Fruit fly (Drosophila melanogaster) whole organism, wandering third instar larva: ENCODE data around the gene CG12783.

Experiments used
- Abd-B ChIP-seq: fragments of >200 bp; optimal IDR thresholded peaks from 2 replicates; lab custom pipeline; 2017; ENCODE audit warnings: missing biosample characterization, missing genetic modification characterization
- CrebA ChIP-seq: fragments of 200-800 bp; sonication (Bioruptor generic); optimal IDR thresholded peaks from 2 replicates; lab custom pipeline; 2016; ENCODE audit warnings: missing biosample characterization, mild to moderate bottlenecking, missing genetic modification characterization, borderline replicate concordance
- Dif ChIP-seq: fragments of 200-275, 200-300 bp; sonication (Bioruptor generic); optimal IDR thresholded peaks from 2 replicates; lab custom pipeline; 2018; ENCODE audit warnings: missing biosample characterization, missing genetic modification characterization; ENCODE audit not compliant: partially characterized antibody
- GATAd ChIP-seq: sonication (Bioruptor generic); optimal IDR thresholded peaks from 2 replicates; lab custom pipeline; 2016; ENCODE audit warnings: missing biosample characterization, missing genetic modification characterization
- Hnf4 ChIP-seq: fragments of 200-800 bp; sonication (Bioruptor generic); optimal IDR thresholded peaks from 2 replicates; lab custom pipeline; 2016; ENCODE audit warnings: missing biosample characterization, mild to moderate bottlenecking, missing genetic modification characterization
- Hr78 ChIP-seq: fragments of >200 bp; optimal IDR thresholded peaks from 2 replicates; lab custom pipeline; 2017; ENCODE audit warnings: missing biosample characterization, missing genetic modification characterization
- Hr83 ChIP-seq: fragments of 200-300 bp; sonication (Bioruptor generic); optimal IDR thresholded peaks from 2 replicates; lab custom pipeline; 2016; ENCODE audit warnings: missing biosample characterization, mild to moderate bottlenecking, missing genetic modification characterization, moderate library complexity; ENCODE audit not compliant: poor library complexity, severe bottlenecking
- Jra ChIP-seq: sonication (Bioruptor generic); optimal IDR thresholded peaks from 2 replicates; lab custom pipeline; 2016; ENCODE audit warnings: missing biosample characterization, missing genetic modification characterization
- Mio ChIP-seq: sonication (Bioruptor generic); optimal IDR thresholded peaks from 2 replicates; lab custom pipeline; 2016; ENCODE audit warnings: missing biosample characterization, missing genetic modification characterization
- Myc ChIP-seq: fragments of >200 bp; optimal IDR thresholded peaks from 2 replicates; lab custom pipeline; 2017
- N ChIP-seq: fragments of >200 bp; optimal IDR thresholded peaks from 2 replicates; lab custom pipeline; 2018; ENCODE audit warnings: missing biosample characterization, missing external identifiers, missing genetic modification characterization
- Rel ChIP-seq, 2 experiments: fragments of 200-800 bp; sonication (Bioruptor generic) in 1 of 2; optimal IDR thresholded peaks; 2 replicates in 1 of 2; 3 replicates in 1 of 2; lab custom pipeline; 2016 to 2019; ENCODE audit warnings: mild to moderate bottlenecking in 2 of 2, missing biosample characterization in 2 of 2, missing genetic modification characterization in 2 of 2, moderate library complexity in 1 of 2
- Sp1 ChIP-seq: fragments of 200-800 bp; sonication (Bioruptor generic); optimal IDR thresholded peaks from 3 replicates; lab custom pipeline; 2019; ENCODE audit warnings: missing biosample characterization, mild to moderate bottlenecking, missing genetic modification characterization, moderate library complexity
- Vsx2 ChIP-seq: fragments of 200-300, 225-300 bp; sonication (Bioruptor generic); optimal IDR thresholded peaks from 2 replicates; lab custom pipeline; 2018; ENCODE audit warnings: missing biosample characterization, missing genetic modification characterization; ENCODE audit not compliant: partially characterized antibody
- brk ChIP-seq: fragments of 200-800 bp; sonication (Bioruptor generic); optimal IDR thresholded peaks from 2 replicates; lab custom pipeline; 2016; ENCODE audit warnings: missing biosample characterization, mild to moderate bottlenecking, missing genetic modification characterization
- dl ChIP-seq, 2 experiments: fragments of 175-275, 200-275 bp in 1 of 2; fragments of 200-275 bp in 1 of 2; sonication (Bioruptor generic); optimal IDR thresholded peaks; lab custom pipeline; 2018; ENCODE audit warnings: mild to moderate bottlenecking in 2 of 2, missing biosample characterization in 2 of 2, missing genetic modification characterization in 2 of 2, moderate library complexity in 2 of 2; ENCODE audit not compliant: partially characterized antibody in 2 of 2, insufficient read depth in 1 of 2
- dsf ChIP-seq: sonication (Bioruptor generic); optimal IDR thresholded peaks from 2 replicates; lab custom pipeline; 2016; ENCODE audit warnings: missing biosample characterization, missing genetic modification characterization, borderline replicate concordance
- ey ChIP-seq: fragments of 200-800 bp; sonication (Bioruptor generic); optimal IDR thresholded peaks from 2 replicates; lab custom pipeline; 2016; ENCODE audit warnings: missing biosample characterization, missing genetic modification characterization
- foxo ChIP-seq, 2 experiments: fragments of 200-800 bp; sonication (Bioruptor generic); optimal IDR thresholded peaks; 2 replicates in 1 of 2; 3 replicates in 1 of 2; lab custom pipeline; 2016 to 2017; ENCODE audit warnings: missing biosample characterization in 2 of 2, missing genetic modification characterization in 2 of 2
- fru ChIP-seq: fragments of 200-800 bp; sonication (Bioruptor generic); optimal IDR thresholded peaks from 3 replicates; lab custom pipeline; 2016; ENCODE audit warnings: missing biosample characterization, mild to moderate bottlenecking, missing genetic modification characterization
- h ChIP-seq: fragments of 200-800 bp; sonication (Bioruptor generic); optimal IDR thresholded peaks from 3 replicates; lab custom pipeline; 2016; ENCODE audit warnings: missing biosample characterization, mild to moderate bottlenecking, missing genetic modification characterization
- jim ChIP-seq: fragments of 175-275, 200-325 bp; sonication (Bioruptor generic); optimal IDR thresholded peaks from 2 replicates; lab custom pipeline; 2016; ENCODE audit warnings: missing biosample characterization, mild to moderate bottlenecking, missing genetic modification characterization
- lola ChIP-seq: fragments of >200 bp; optimal IDR thresholded peaks from 2 replicates; lab custom pipeline; 2017; ENCODE audit warnings: missing biosample characterization, missing genetic modification characterization
- pan ChIP-seq: fragments of >200 bp; optimal IDR thresholded peaks from 2 replicates; lab custom pipeline; 2017
- sage ChIP-seq: fragments of 200-800 bp; sonication (Bioruptor generic); optimal IDR thresholded peaks from 2 replicates; lab custom pipeline; 2016; ENCODE audit warnings: missing biosample characterization, mild to moderate bottlenecking, missing genetic modification characterization
- sv ChIP-seq: fragments of 200-800 bp; sonication (Bioruptor generic); optimal IDR thresholded peaks from 3 replicates; lab custom pipeline; 2016; ENCODE audit warnings: missing biosample characterization, missing genetic modification characterization
- tai ChIP-seq: sonication (Bioruptor generic); optimal IDR thresholded peaks from 2 replicates; lab custom pipeline; 2016; ENCODE audit warnings: missing biosample characterization, missing genetic modification characterization
- usp ChIP-seq: fragments of >200 bp; optimal IDR thresholded peaks from 2 replicates; lab custom pipeline; 2017; ENCODE audit warnings: missing biosample characterization, missing genetic modification characterization
- woc ChIP-seq: sonication (Bioruptor generic); optimal IDR thresholded peaks from 2 replicates; lab custom pipeline; 2016; ENCODE audit warnings: missing biosample characterization, mild to moderate bottlenecking, missing genetic modification characterization

CG12783 gene

dm6 chr3R:16615009-16615408, 1.8 kb upstream of the CG12783 start, which contains the start of gene CG17562:
TSS of gene CG17562 (plus strand) at chr3R:16615309.
- TF ChIP-seq N (GFP tag; lab: Kevin White, UChicago) (no peak), Hnf4 (GFP tag; lab: Kevin White, UChicago) (no peak), Hr83 (no peak), lola (no peak), sv (GFP tag; lab: Kevin White, UChicago) (no peak), foxo (GFP tag; optimal IDR thresholded peaks at IDR 0.05; lab: Kevin White, UChicago) (no peak), fru (GFP tag; lab: Kevin White, UChicago) (no peak), pan (lab: Kevin White, UChicago) (no peak), CrebA (no peak), Abd-B (GFP tag; lab: Kevin White, UChicago) (no peak), tai (GFP tag; lab: Kevin White, UChicago) (no peak), Hr78 (no peak), GATAd (GFP tag; lab: Kevin White, UChicago) (no peak), sage (GFP tag; lab: Kevin White, UChicago) (no peak), Mio (no peak), dsf (GFP tag; lab: Kevin White, UChicago) (no peak), h (GFP tag; lab: Kevin White, UChicago) (no peak)

- TF ChIP-seq fru (GFP tag; lab: Kevin White, UChicago) (no peak), Hr83 (peak; percentile 34), ey (GFP tag; lab: Kevin White, UChicago) (no peak), Jra (no peak), GATAd (GFP tag; lab: Kevin White, UChicago) (no peak)
Measured at dm6 chr3R:16614241-16614640, 1.0 kb upstream of the CG12783 start, which contains the start of gene CG10340. TSS of gene CG10340 (minus strand) at chr3R:16614391.

- TF ChIP-seq N (GFP tag; lab: Kevin White, UChicago), result peak; percentile 59
- no peak for TF ChIP-seq dsf (GFP tag; lab: Kevin White, UChicago)
- TF ChIP-seq fru (GFP tag; lab: Kevin White, UChicago), result peak; percentile 49
- TF ChIP-seq Abd-B (GFP tag; lab: Kevin White, UChicago), result no peak
- peak; percentile 42 for TF ChIP-seq Myc (lab: Kevin White, UChicago)
- no peak for TF ChIP-seq Hr78
Measured at dm6 chr3R:16611240-16611639, 2.0 kb downstream of the CG12783 start.

- TF ChIP-seq dsf (GFP tag; lab: Kevin White, UChicago) (no peak), fru (GFP tag; lab: Kevin White, UChicago) (no peak), brk (no peak), Sp1 (no peak), Rel (GFP tag; optimal IDR thresholded peaks at IDR 0.05; lab: Kevin White, UChicago) (no peak), Rel (tag; optimal IDR thresholded peaks at IDR 0.05; lab: Kevin White, UChicago) (no peak), Mio (no peak), woc (GFP tag; lab: Kevin White, UChicago) (no peak), ey (GFP tag; lab: Kevin White, UChicago) (no peak), jim (no peak), usp (no peak), foxo (GFP tag; optimal IDR thresholded peaks at IDR 0.05; lab: Kevin White, UChicago) (no peak), Dif (GFP tag; lab: Kevin White, UChicago) (no peak)
Measured at dm6 chr3R:16608920-16609319, 4.3 kb downstream of the CG12783 start, which contains the start of gene NPF. TSS of gene NPF (plus strand) at chr3R:16609220.

dm6 chr3R:16605929-16606328, 7.3 kb downstream of the CG12783 start:
- TF ChIP-seq ey (GFP tag; lab: Kevin White, UChicago), result no peak
- TF ChIP-seq brk, result no peak
- no peak for TF ChIP-seq sage (GFP tag; lab: Kevin White, UChicago)

dm6 chr3R:16604715-16605114, 8.5 kb downstream of the CG12783 start, which contains the start of gene CG10345:
TSS of gene CG10345 (minus strand) at chr3R:16604861.
- TF ChIP-seq Jra (no peak), sv (GFP tag; lab: Kevin White, UChicago) (no peak), dl (GFP tag; optimal IDR thresholded peaks at IDR 0.05; lab: Kevin White, UChicago; ENCODE audit: insufficient read depth in 1 of 2, partially characterized antibody in 2 of 2) (no peak), lola (no peak), Hr78 (no peak), Vsx2 (GFP tag; lab: Kevin White, UChicago) (no peak)
